Worm (Caenorhabditis elegans) whole organism, early embryonic: Measurements from ENCODE around the gene srg-8.

Experiments
- F13C5.2 ChIP-seq: sonication (generic microtip); optimal IDR thresholded peaks from 2 replicates; lab custom pipeline; 2017; ENCODE audit warnings: mild to moderate bottlenecking, missing genetic modification characterization, inconsistent platforms, missing compliant biosample characterization
- aly-1 ChIP-seq: sonication (generic microtip); optimal IDR thresholded peaks from 2 replicates; lab custom pipeline; 2016; ENCODE audit warnings: missing genetic modification characterization, missing compliant biosample characterization
- ama-1 ChIP-seq: fragments of 150-350 bp; optimal IDR thresholded peaks from 2 replicates; lab custom pipeline; 2014
- ets-7 ChIP-seq: sonication (generic microtip); optimal IDR thresholded peaks from 2 replicates; lab custom pipeline; 2016; ENCODE audit warnings: missing genotype, missing genetic modification characterization, missing compliant biosample characterization
- pes-1 ChIP-seq: fragments of 200-800 bp; sonication (Bioruptor generic); IDR thresholded peaks from 2 replicates; pipeline ENCODE4 v1.3.6; 2022; ENCODE audit warnings: missing genetic modification reagents, missing genetic modification characterization, missing compliant biosample characterization
- tbx-37 ChIP-seq: fragments of 200-800 bp; sonication (Bioruptor generic); conservative IDR thresholded peaks from 2 replicates; pipeline ENCODE4 v1.3.6; 2022; ENCODE audit warnings: missing genetic modification reagents, missing genetic modification characterization, missing compliant biosample characterization
- tra-4 ChIP-seq: sonication (generic microtip); optimal IDR thresholded peaks from 2 replicates; lab custom pipeline; 2017; ENCODE audit warnings: missing genetic modification characterization, missing compliant biosample characterization

DNA sequence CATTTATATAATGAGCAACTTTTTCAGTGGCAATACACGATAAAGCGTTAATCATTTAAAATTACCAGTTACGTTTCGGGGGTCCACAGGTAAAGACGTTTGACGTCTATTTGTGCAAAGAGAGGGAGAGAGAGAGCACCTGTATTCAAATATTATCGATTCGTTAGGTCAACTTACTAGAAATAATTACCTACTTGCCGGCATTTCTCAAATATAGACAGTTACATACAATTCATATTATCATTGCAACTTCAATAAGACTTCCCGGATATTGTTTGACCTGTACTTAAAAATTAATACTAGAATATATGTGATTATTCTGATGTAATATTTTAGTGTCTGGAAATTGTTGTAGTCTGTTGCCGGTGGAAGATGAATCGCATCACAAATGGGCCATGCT lies 31.3 kb upstream of the srg-8 start, which contains the start of gene gadr-3:
- TF ChIP-seq tbx-37: no peak
- no peak for TF ChIP-seq aly-1 (tag; lab: Kevin White, UChicago)
- no peak for TF ChIP-seq tra-4 (tag; lab: Kevin White, UChicago)
- no peak for TF ChIP-seq ama-1 (lab: Kevin White, UChicago)
- TF ChIP-seq F13C5.2: no peak
- TF ChIP-seq pes-1 (GFP tag; lab: Robert Waterston, UW): no peak
- TF ChIP-seq ets-7 (tag; lab: Kevin White, UChicago): no peak
